Fruit fly (Drosophila melanogaster) whole organism, pupa: ENCODE measurements around the gene mesh.

Experiments used
- CG10348 ChIP-seq: fragments of 200-800 bp; sonication (Bioruptor generic); IDR thresholded peaks from 2 replicates; pipeline ENCODE4 v1.3.6; 2022; ENCODE audit warnings: missing biosample characterization, missing genetic modification characterization
- CG12605 ChIP-seq: fragments of 200-800 bp; sonication (Bioruptor generic); IDR thresholded peaks from 2 replicates; pipeline ENCODE4 v1.3.6; 2022; ENCODE audit warnings: missing biosample characterization, missing genetic modification characterization
- CG13204 ChIP-seq: fragments of 200-800 bp; sonication (Bioruptor generic); optimal IDR thresholded peaks from 2 replicates; lab custom pipeline; 2018; ENCODE audit warnings: missing biosample characterization, mild to moderate bottlenecking, missing genetic modification characterization, moderate library complexity
- CG14655 ChIP-seq: fragments of 200-800 bp; sonication (Bioruptor generic); optimal IDR thresholded peaks from 3 replicates; lab custom pipeline; 2017; ENCODE audit warnings: mild to moderate bottlenecking, missing biosample characterization, missing genetic modification reagents, missing genetic modification characterization
- CG15710 ChIP-seq: fragments of 200-800 bp; sonication (Bioruptor generic); optimal IDR thresholded peaks from 2 replicates; lab custom pipeline; 2018; ENCODE audit warnings: missing biosample characterization, mild to moderate bottlenecking, missing genetic modification characterization, moderate library complexity
- CG17806 ChIP-seq: fragments of 200-800 bp; sonication (Bioruptor generic); optimal IDR thresholded peaks from 2 replicates; lab custom pipeline; 2018; ENCODE audit warnings: missing biosample characterization, mild to moderate bottlenecking, missing genetic modification characterization, moderate library complexity
- CG32121 ChIP-seq: fragments of 200-800 bp; sonication (Bioruptor generic); IDR thresholded peaks from 2 replicates; pipeline ENCODE4 v1.3.6; 2022; ENCODE audit warnings: missing biosample characterization, missing genetic modification characterization
- CG34367 ChIP-seq: fragments of 200-800 bp; sonication (Bioruptor generic); optimal IDR thresholded peaks from 2 replicates; lab custom pipeline; 2018; ENCODE audit warnings: missing biosample characterization, mild to moderate bottlenecking, missing genetic modification characterization
- CG4496 ChIP-seq: fragments of 200-800 bp; sonication (Bioruptor generic); IDR thresholded peaks from 3 replicates; pipeline ENCODE4 v1.3.6; 2022; ENCODE audit warnings: missing biosample characterization, missing genetic modification characterization
- CG8159 ChIP-seq: fragments of 200-800 bp; sonication (Bioruptor generic); optimal IDR thresholded peaks from 3 replicates; lab custom pipeline; 2018; ENCODE audit warnings: missing biosample characterization, mild to moderate bottlenecking, missing genetic modification characterization, moderate library complexity
- CG8301 ChIP-seq: fragments of 200-800 bp; sonication (Bioruptor generic); optimal IDR thresholded peaks from 2 replicates; lab custom pipeline; 2018; ENCODE audit warnings: missing biosample characterization, mild to moderate bottlenecking, missing genetic modification characterization
- CG9948 ChIP-seq: fragments of 200-800 bp; sonication (Bioruptor generic); optimal IDR thresholded peaks from 2 replicates; lab custom pipeline; 2018; ENCODE audit warnings: missing biosample characterization, mild to moderate bottlenecking, missing genetic modification characterization, moderate library complexity
- D1 ChIP-seq: fragments of 200-800 bp; sonication (Bioruptor generic); optimal IDR thresholded peaks from 2 replicates; lab custom pipeline; 2018; ENCODE audit warnings: missing biosample characterization, mild to moderate bottlenecking, missing genetic modification characterization, moderate library complexity
- EcR ChIP-seq: fragments of 200-800 bp; sonication (Bioruptor generic); optimal IDR thresholded peaks from 3 replicates; lab custom pipeline; 2019; ENCODE audit warnings: missing biosample characterization, missing genetic modification characterization, mild to moderate bottlenecking, moderate library complexity, missing genetic modification reagents
- Ets98B ChIP-seq: fragments of 200-800 bp; sonication (Bioruptor generic); IDR thresholded peaks from 2 replicates; pipeline ENCODE4 v1.3.6; 2022; ENCODE audit warnings: missing biosample characterization, missing genetic modification characterization
- Pif1A ChIP-seq: fragments of 200-800 bp; sonication (Bioruptor generic); optimal IDR thresholded peaks from 3 replicates; lab custom pipeline; 2016; ENCODE audit warnings: missing biosample characterization, missing genetic modification characterization
- Pif1B ChIP-seq: fragments of 200-800 bp; sonication (Bioruptor generic); optimal IDR thresholded peaks from 3 replicates; lab custom pipeline; 2016; ENCODE audit warnings: missing biosample characterization, missing genetic modification characterization
- Snoo ChIP-seq: fragments of 200-800 bp; sonication (Bioruptor generic); optimal IDR thresholded peaks from 3 replicates; lab custom pipeline; 2017; ENCODE audit warnings: missing biosample characterization, mild to moderate bottlenecking, missing genetic modification characterization, inconsistent platforms
- fd96Ca ChIP-seq: fragments of 200-800 bp; sonication (Bioruptor generic); IDR thresholded peaks from 3 replicates; pipeline ENCODE4 v1.3.6; 2022; ENCODE audit warnings: missing biosample characterization, missing genetic modification characterization
- gl ChIP-seq: fragments of 200-800 bp; sonication (Bioruptor generic); optimal IDR thresholded peaks from 2 replicates; lab custom pipeline; 2018; ENCODE audit warnings: missing biosample characterization, mild to moderate bottlenecking, missing genetic modification characterization

Gene mesh

dm6 chr3R:31168968-31169367 lies 26.6 kb downstream of the mesh start, which contains the start of gene stops:
TSS of gene stops (minus strand) at chr3R:31169106.
- peak; percentile 25; the same call in 1 of the 2 replicates for TF ChIP-seq Ets98B (GFP tag; lab: Robert Waterston, UW)
- no peak for TF ChIP-seq CG9948 (tag; lab: Kevin White, UChicago)

- TF ChIP-seq Pif1A (GFP tag; lab: Kevin White, UChicago): no peak
- TF ChIP-seq CG13204 (GFP tag; lab: Kevin White, UChicago): no peak
- no peak for TF ChIP-seq CG17806 (tag; lab: Kevin White, UChicago)
- no peak for TF ChIP-seq fd96Ca
- no peak for TF ChIP-seq CG34367 (tag; lab: Kevin White, UChicago)
- no peak for TF ChIP-seq CG32121
- TF ChIP-seq CG10348 (GFP tag; lab: Robert Waterston, UW): no peak
- TF ChIP-seq Ets98B (GFP tag; lab: Robert Waterston, UW): no peak
- TF ChIP-seq Pif1B (GFP tag; lab: Kevin White, UChicago): no peak
- no peak for TF ChIP-seq D1 (tag; lab: Kevin White, UChicago)
- TF ChIP-seq CG14655 (GFP tag; lab: Kevin White, UChicago): no peak
- no peak for TF ChIP-seq EcR (GFP tag; lab: Kevin White, UChicago)
- TF ChIP-seq CG12605 (GFP tag; lab: Robert Waterston, UW): no peak
- no peak for TF ChIP-seq CG9948 (tag; lab: Kevin White, UChicago)
- TF ChIP-seq CG4496 (GFP tag; lab: Robert Waterston, UW): no peak
- TF ChIP-seq gl (tag; lab: Kevin White, UChicago): no peak
- TF ChIP-seq CG15710: no peak
- TF ChIP-seq, all 21 proteins: peak for 0
These were observed 27.1 kb downstream of the mesh start for dm6 chr3R:31168429-31168828.

- TF ChIP-seq Snoo (tag; lab: Kevin White, UChicago) (no peak), CG15710 (no peak), CG4496 (GFP tag; lab: Robert Waterston, UW) (peak; percentile 26; the same call in 1 of the 3 replicates), Ets98B (GFP tag; lab: Robert Waterston, UW) (0 out of 2 replicates have a peak, but pooled peaks have one; percentile 51), Pif1B (GFP tag; lab: Kevin White, UChicago) (no peak), EcR (GFP tag; lab: Kevin White, UChicago) (no peak), CG12605 (GFP tag; lab: Robert Waterston, UW) (0 out of 2 replicates have a peak, but pooled peaks have one; percentile 20)
These were observed 48.6 kb downstream of the mesh start for dm6 chr3R:31146920-31147319.

- TF ChIP-seq CG9948 (tag; lab: Kevin White, UChicago) (no peak), CG4496 (GFP tag; lab: Robert Waterston, UW) (no peak), fd96Ca (no peak), CG8301 (tag; lab: Kevin White, UChicago) (no peak), CG13204 (GFP tag; lab: Kevin White, UChicago) (no peak), CG10348 (GFP tag; lab: Robert Waterston, UW) (no peak), CG34367 (tag; lab: Kevin White, UChicago) (no peak), CG17806 (tag; lab: Kevin White, UChicago) (no peak), gl (tag; lab: Kevin White, UChicago) (no peak), EcR (GFP tag; lab: Kevin White, UChicago) (no peak), CG15710 (no peak), CG14655 (GFP tag; lab: Kevin White, UChicago) (no peak)
These were observed 53.9 kb downstream of the mesh start for dm6 chr3R:31141691-31142090.

dm6 chr3R:31134056-31134455 lies 61.5 kb downstream of the mesh start, which contains the start of gene Gycbeta100B:
TSS of gene Gycbeta100B (plus strand) at chr3R:31134392.
- TF ChIP-seq Ets98B (GFP tag; lab: Robert Waterston, UW) (peak; percentile 49), Pif1B (GFP tag; lab: Kevin White, UChicago) (no peak), Pif1A (GFP tag; lab: Kevin White, UChicago) (peak; percentile 44), CG8301 (tag; lab: Kevin White, UChicago) (no peak), CG13204 (GFP tag; lab: Kevin White, UChicago) (peak; percentile 8), CG34367 (tag; lab: Kevin White, UChicago) (peak; percentile 3), CG4496 (GFP tag; lab: Robert Waterston, UW) (peak; percentile 78), CG8159 (tag; lab: Kevin White, UChicago) (peak; percentile 27), fd96Ca (peak; percentile 39; the same call in 1 of the 3 replicates), CG14655 (GFP tag; lab: Kevin White, UChicago) (peak; percentile 44)
- TF ChIP-seq, all 21 proteins: peak for 8

- TF ChIP-seq Pif1B (GFP tag; lab: Kevin White, UChicago) (no peak), CG10348 (GFP tag; lab: Robert Waterston, UW) (no peak), CG17806 (tag; lab: Kevin White, UChicago) (no peak), CG4496 (GFP tag; lab: Robert Waterston, UW) (no peak), CG14655 (GFP tag; lab: Kevin White, UChicago) (no peak), CG34367 (tag; lab: Kevin White, UChicago) (no peak), CG32121 (no peak), CG12605 (GFP tag; lab: Robert Waterston, UW) (no peak)
These were observed 65.0 kb downstream of the mesh start, which contains the start of gene Ktch for dm6 chr3R:31130566-31130965. TSS of gene Ktch (minus strand) at chr3R:31130666.
